Worm (Caenorhabditis elegans): ENCODE data around the gene mboa-2.
A peak's percentile ranks its signal among the peaks of the same experiment; 100 is the strongest.
"Not testable (repeated sequence)": the region's sequence is repeated elsewhere in the genome, so short reads cannot be mapped to it uniquely, and the experiment has no call there.

mboa-2 gene

ce11 chrV:11118179-11118725, 4.0 kb downstream of the mboa-2 start:
- TF ChIP-seq sem-2 (GFP tag; optimal IDR thresholded peaks at IDR 0.05) (no peak), ceh-39 (tag; optimal IDR thresholded peaks at IDR 0.05) (no peak), cnd-1 (tag; optimal IDR thresholded peaks at IDR 0.05) (no peak), elt-1 (tag; optimal IDR thresholded peaks at IDR 0.05; ENCODE audit: borderline replicate concordance, insufficient read depth) (no peak), mls-2 (tag; optimal IDR thresholded peaks at IDR 0.05) (no peak), flh-1 (GFP tag; optimal IDR thresholded peaks at IDR 0.05) (no peak), nhr-76 (tag; optimal IDR thresholded peaks at IDR 0.05) (no peak), mab-5 (tag; optimal IDR thresholded peaks at IDR 0.05) (no peak), ham-2 (GFP tag; optimal IDR thresholded peaks at IDR 0.05) (no peak)

DNA sequence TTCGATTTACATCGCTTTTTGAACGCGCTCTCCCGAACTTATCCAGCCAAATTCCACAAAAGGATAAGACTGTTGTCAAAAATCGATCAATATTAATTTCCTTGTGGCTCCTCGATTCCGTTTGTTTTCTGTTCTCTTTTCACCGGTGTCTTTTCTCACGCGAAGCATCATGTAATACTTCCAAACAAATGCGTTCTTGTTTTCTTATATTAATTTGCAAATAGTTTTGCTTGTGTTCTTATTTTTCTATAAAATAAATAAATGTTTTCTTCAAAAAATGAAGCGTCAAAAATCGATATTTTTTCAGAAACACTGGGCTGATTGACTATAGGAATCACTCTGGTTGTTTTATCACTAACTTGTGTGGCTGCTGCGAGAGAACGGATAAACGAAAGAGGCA, 8.7 kb downstream of the mboa-2 start, which contains the start of gene math-33:
Gene math-33 (plus strand): TSS at position 301 of the 400 bp plus-strand sequence.
- TF ChIP-seq mab-5 (tag; optimal IDR thresholded peaks at IDR 0.05), result no peak
- no peak for TF ChIP-seq tbx-8 (GFP tag; optimal IDR thresholded peaks at IDR 0.05)
- no peak for TF ChIP-seq unc-62 (GFP tag; optimal IDR thresholded peaks at IDR 0.05)
- no peak for TF ChIP-seq drap-1 (GFP tag; optimal IDR thresholded peaks at IDR 0.05)
- no peak for TF ChIP-seq blmp-1 (tag; optimal IDR thresholded peaks at IDR 0.05)
- TF ChIP-seq lin-13 (tag; optimal IDR thresholded peaks at IDR 0.05), result no peak
- TF ChIP-seq elt-3 (tag; optimal IDR thresholded peaks at IDR 0.05), result no peak
- TF ChIP-seq flh-1 (GFP tag; optimal IDR thresholded peaks at IDR 0.05), result no peak
- TF ChIP-seq lsy-2 (tag; optimal IDR thresholded peaks at IDR 0.05), result no peak

- TF ChIP-seq mab-5 (tag; optimal IDR thresholded peaks at IDR 0.05) (no peak), bed-3 (GFP tag; optimal IDR thresholded peaks at IDR 0.05) (peak; percentile 65), unc-39 (tag; optimal IDR thresholded peaks at IDR 0.05) (no peak), drap-1 (GFP tag; optimal IDR thresholded peaks at IDR 0.05) (peak; percentile 65), sem-2 (GFP tag; optimal IDR thresholded peaks at IDR 0.05) (peak; percentile 52), hlh-1 (tag; optimal IDR thresholded peaks at IDR 0.05) (peak; percentile 58), lsy-2 (tag; optimal IDR thresholded peaks at IDR 0.05) (peak; percentile 33), nhr-76 (tag; optimal IDR thresholded peaks at IDR 0.05) (peak; percentile 79), nhr-28 (tag; optimal IDR thresholded peaks at IDR 0.05) (peak; percentile 26), nhr-237 (tag; optimal IDR thresholded peaks at IDR 0.05) (no peak), elt-3 (tag; optimal IDR thresholded peaks at IDR 0.05) (no peak), pha-4 (tag; optimal IDR thresholded peaks at IDR 0.05) (peak; percentile 53), cnd-1 (tag; optimal IDR thresholded peaks at IDR 0.05) (peak; percentile 50), tbx-8 (GFP tag; optimal IDR thresholded peaks at IDR 0.05) (peak; percentile 47), nhr-12 (tag; optimal IDR thresholded peaks at IDR 0.05) (peak; percentile 12), elt-1 (tag; optimal IDR thresholded peaks at IDR 0.05; ENCODE audit: borderline replicate concordance, insufficient read depth) (peak; percentile 37), ceh-83 (GFP tag; optimal IDR thresholded peaks at IDR 0.05) (peak; percentile 88), mls-2 (tag; optimal IDR thresholded peaks at IDR 0.05) (peak; percentile 88), ztf-11 (tag; optimal IDR thresholded peaks at IDR 0.05) (peak; percentile 82), M03D4.4 (tag; optimal IDR thresholded peaks at IDR 0.05) (peak; percentile 86), ham-2 (GFP tag; optimal IDR thresholded peaks at IDR 0.05) (peak; percentile 28), lin-13 (tag; optimal IDR thresholded peaks at IDR 0.05) (peak; percentile 69), mep-1 (tag; optimal IDR thresholded peaks at IDR 0.05) (peak; percentile 68), ces-1 (GFP tag; optimal IDR thresholded peaks at IDR 0.05) (peak; percentile 13), unc-120 (tag; optimal IDR thresholded peaks at IDR 0.05; ENCODE audit: poor library complexity, severe bottlenecking) (peak; percentile 79), sptf-1 (tag; optimal IDR thresholded peaks at IDR 0.05) (peak; percentile 90), flh-1 (GFP tag; optimal IDR thresholded peaks at IDR 0.05) (no peak), nhr-2 (tag; optimal IDR thresholded peaks at IDR 0.05) (no peak), ceh-43 (GFP tag; optimal IDR thresholded peaks at IDR 0.05) (peak; percentile 84), ceh-39 (tag; optimal IDR thresholded peaks at IDR 0.05) (no peak)
These were observed 9.2 kb downstream of the mboa-2 start, which contains the start of gene erfa-3 for ce11 chrV:11113041-11113574. erfa-3 (minus strand) TSS chrV:11113091.

DNA sequence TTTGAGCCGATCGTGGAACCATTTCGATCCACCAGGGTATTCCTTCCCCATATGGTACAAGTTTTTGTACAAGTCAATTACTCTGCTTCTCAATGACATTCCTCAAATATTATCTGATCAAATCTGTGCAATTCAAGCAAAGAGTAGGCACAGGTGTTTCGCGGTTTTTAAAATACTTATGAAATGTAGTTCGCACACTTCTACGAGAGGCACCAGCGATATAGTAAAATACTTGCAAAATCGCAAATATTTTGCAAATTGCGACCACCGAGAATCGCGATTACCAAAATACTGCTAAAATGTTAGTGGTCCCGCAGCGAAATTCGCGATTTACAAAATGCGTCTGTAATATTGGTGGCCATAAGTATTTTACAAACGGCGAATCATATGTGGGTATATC, 12.6 kb downstream of the mboa-2 start, which contains the start of gene Y42A5A.5:
Gene Y42A5A.5 (minus strand): TSS at position 101 of the 400 bp plus-strand sequence.
- TF ChIP-seq sptf-1, elt-3, nhr-237 (tag; optimal IDR thresholded peaks at IDR 0.05): not testable (repeated sequence)

Measured in whole organism, mixed stage, embryonic.